Fruit fly (Drosophila melanogaster) whole organism, embryonic: ENCODE results near the gene Nrx-IV.

Experiments used
- Blimp-1 ChIP-seq: fragments of 200-800 bp; sonication (Bioruptor generic); optimal IDR thresholded peaks from 3 replicates; lab custom pipeline; 2018; ENCODE audit warnings: missing biosample characterization, missing genetic modification characterization, mild to moderate bottlenecking, moderate library complexity, missing genetic modification reagents
- CG10366 ChIP-seq: fragments of 200-800 bp; sonication (Bioruptor generic); IDR thresholded peaks from 2 replicates; pipeline ENCODE4 v1.3.6; 2022; ENCODE audit warnings: missing biosample characterization, missing genetic modification characterization
- CG15514 ChIP-seq: fragments of 200-800 bp; sonication (Bioruptor generic); optimal IDR thresholded peaks from 3 replicates; lab custom pipeline; 2017; ENCODE audit warnings: missing biosample characterization, missing genetic modification characterization, mild to moderate bottlenecking, moderate library complexity, missing genetic modification reagents
- CG8944 ChIP-seq: fragments of 200-800 bp; sonication (Bioruptor generic); optimal IDR thresholded peaks from 3 replicates; lab custom pipeline; 2016; ENCODE audit warnings: missing biosample characterization, missing genetic modification characterization
- CG9932 ChIP-seq: fragments of 200-800 bp; sonication (Bioruptor generic); IDR thresholded peaks from 2 replicates; pipeline ENCODE4 v1.3.6; 2022; ENCODE audit warnings: missing biosample characterization, missing genetic modification characterization
- Hr39 ChIP-seq: fragments of >200 bp; optimal IDR thresholded peaks from 2 replicates; lab custom pipeline; 2017
- Hsf ChIP-seq: fragments of 200-800 bp; sonication (Bioruptor generic); optimal IDR thresholded peaks from 3 replicates; lab custom pipeline; 2016; ENCODE audit warnings: missing biosample characterization, missing genetic modification characterization
- br ChIP-seq: fragments of >200 bp; optimal IDR thresholded peaks from 2 replicates; lab custom pipeline; 2017
- lab ChIP-seq: fragments of 200-800 bp; sonication (Bioruptor generic); optimal IDR thresholded peaks from 3 replicates; lab custom pipeline; 2017; ENCODE audit warnings: missing biosample characterization, missing genetic modification characterization, mild to moderate bottlenecking, moderate library complexity, missing genetic modification reagents
- odd ChIP-seq: fragments of 200-800 bp; sonication (Bioruptor generic); optimal IDR thresholded peaks from 2 replicates; lab custom pipeline; 2017; ENCODE audit warnings: missing biosample characterization, mild to moderate bottlenecking, missing genetic modification characterization
- tgo ChIP-seq: fragments of 200-800 bp; sonication (Bioruptor generic); IDR thresholded peaks from 3 replicates; pipeline ENCODE4 v1.3.6; 2022; ENCODE audit warnings: missing biosample characterization, missing genetic modification characterization

DNA sequence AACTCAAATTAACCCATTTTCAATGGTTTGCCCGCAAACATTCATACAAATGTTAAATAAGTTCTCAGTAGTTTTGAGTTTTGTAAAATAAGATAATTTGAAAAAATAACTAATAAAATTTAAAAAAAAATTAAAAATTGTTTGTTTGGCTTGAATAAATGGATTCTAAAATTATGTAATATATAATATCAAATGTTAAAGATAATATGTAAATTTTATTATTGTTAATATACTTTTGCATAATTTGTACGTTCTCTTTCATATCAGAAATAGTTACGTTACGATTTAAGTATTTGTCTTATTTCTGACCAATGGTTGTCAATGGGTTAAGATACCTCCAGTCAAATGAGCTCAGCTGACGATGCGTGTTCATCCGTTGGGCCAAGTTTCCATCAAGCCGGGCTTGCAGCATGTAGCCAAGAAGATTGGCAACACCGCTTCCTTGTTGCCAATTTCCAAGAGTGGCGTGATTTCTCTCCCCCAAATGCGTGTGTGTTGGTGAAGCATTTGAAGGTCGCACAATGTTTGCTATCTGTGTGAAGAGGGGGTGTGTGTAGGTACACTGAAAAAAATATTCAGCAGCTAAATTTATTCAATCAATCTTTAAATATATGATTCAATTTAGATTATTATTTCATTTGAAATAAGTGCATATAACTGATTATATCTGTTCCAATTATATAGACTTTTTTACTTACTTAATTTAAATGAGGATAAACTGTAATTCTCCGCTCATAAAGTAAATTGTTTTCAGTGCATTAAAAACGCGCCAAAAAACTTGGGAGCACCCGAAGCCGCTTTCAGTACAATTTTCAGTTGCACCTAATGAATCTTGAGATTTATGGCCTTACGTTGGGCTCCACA is 49.3 kb upstream of the Nrx-IV start:
- no peak; the same call in 1 of the 2 replicates for TF ChIP-seq CG10366 (GFP tag; lab: Robert Waterston, UW)
- no peak for TF ChIP-seq odd (GFP tag; lab: Kevin White, UChicago)
- peak; percentile 31 for TF ChIP-seq lab (GFP tag; lab: Kevin White, UChicago)
- no peak for TF ChIP-seq tgo (GFP tag; lab: Robert Waterston, UW)
- no peak for TF ChIP-seq br (lab: Kevin White, UChicago)
- no peak for TF ChIP-seq Hsf (GFP tag; lab: Kevin White, UChicago)
- TF ChIP-seq CG8944 (GFP tag; lab: Kevin White, UChicago), result no peak
- no peak for TF ChIP-seq Hr39 (lab: Kevin White, UChicago)
- TF ChIP-seq Blimp-1 (GFP tag; lab: Kevin White, UChicago), result peak; percentile 25
- no peak for TF ChIP-seq CG9932
- TF ChIP-seq CG15514 (GFP tag; lab: Kevin White, UChicago), result no peak
